Worm (Caenorhabditis elegans) whole organism, midembryonic: ENCODE measurements around the gene T11F9.10.

ENCODE experiments used
- ref-1 ChIP-seq: fragments of 200-800 bp; sonication (Bioruptor generic); conservative IDR thresholded peaks from 2 replicates; pipeline ENCODE4 v1.3.6; 2022; ENCODE audit warnings: missing genetic modification reagents, missing genetic modification characterization, missing compliant biosample characterization
- ztf-23 ChIP-seq: fragments of 200-800 bp; sonication (Bioruptor generic); IDR thresholded peaks from 2 replicates; pipeline ENCODE4 v1.3.6; 2022; ENCODE audit warnings: missing genetic modification reagents, missing genetic modification characterization, missing compliant biosample characterization
- ztf-29 ChIP-seq: fragments of 200-800 bp; sonication (Bioruptor generic); IDR thresholded peaks from 2 replicates; pipeline ENCODE4 v1.3.6; 2022; ENCODE audit warnings: missing genetic modification reagents, missing genetic modification characterization, missing compliant biosample characterization

ce11 chrV:11445375-11445774 is 41.4 kb upstream of the T11F9.10 start:
- TF ChIP-seq ref-1 (no peak), ztf-29 (GFP tag; lab: Robert Waterston, UW) (no peak), ztf-23 (GFP tag; lab: Robert Waterston, UW) (no peak)
